Worm (Caenorhabditis elegans) whole organism, L2 larva: ENCODE data around the gene sre-3.
"Not testable (repeated sequence)": the region's sequence is repeated elsewhere in the genome, so short reads cannot be mapped to it uniquely, and the experiment has no call there.

Source experiments
- F13H6.1 ChIP-seq: sonication (generic microtip); optimal IDR thresholded peaks from 2 replicates; lab custom pipeline; 2016; ENCODE audit warnings: missing genetic modification characterization, missing compliant biosample characterization
- nhr-12 ChIP-seq: fragments of 150-350 bp; optimal IDR thresholded peaks from 2 replicates; lab custom pipeline; 2014; ENCODE audit warnings: missing biosample characterization, missing genetic modification characterization
- peb-1 ChIP-seq: fragments of 150-350 bp; optimal IDR thresholded peaks from 2 replicates; lab custom pipeline; 2014; ENCODE audit warnings: missing biosample characterization, missing genetic modification characterization

The sre-3 gene

ce11 chrII:7434958-7435357 is 49.4 kb downstream of the sre-3 start, which contains the start of gene K02A2.1:
Gene K02A2.1, plus strand, starts transcription at chrII:7435258.
- not testable (repeated sequence) for TF ChIP-seq nhr-12; F13H6.1 (tag; lab: Kevin White, UChicago); peb-1
